Fruit fly (Drosophila melanogaster): Measurements from ENCODE around the gene msn.
A peak's percentile ranks its signal among the peaks of the same experiment; 100 is the strongest.

msn gene

dm6 chr3L:2536969-2537600 lies 49.3 kb downstream of the msn start:
- TF ChIP-seq Sin3A (optimal IDR thresholded peaks at IDR 0.05) (no peak), h (optimal IDR thresholded peaks at IDR 0.05) (no peak), psq (optimal IDR thresholded peaks at IDR 0.05) (no peak), insv (optimal IDR thresholded peaks at IDR 0.05) (no peak), Myc (optimal IDR thresholded peaks at IDR 0.05) (no peak), ttk (optimal IDR thresholded peaks at IDR 0.05) (no peak)

dm6 chr3L:2533732-2534073 lies 52.6 kb downstream of the msn start:
- TF ChIP-seq h (optimal IDR thresholded peaks at IDR 0.05) = no peak
- TF ChIP-seq Myc (optimal IDR thresholded peaks at IDR 0.05) = no peak

- TF ChIP-seq Sin3A (optimal IDR thresholded peaks at IDR 0.05) (no peak), insv (optimal IDR thresholded peaks at IDR 0.05) (no peak), h (optimal IDR thresholded peaks at IDR 0.05) (no peak), Myc (optimal IDR thresholded peaks at IDR 0.05) (no peak), ttk (optimal IDR thresholded peaks at IDR 0.05) (no peak)
These were observed 53.2 kb downstream of the msn start for dm6 chr3L:2533000-2533731.

dm6 chr3L:2532377-2532776 lies 54.0 kb downstream of the msn start:
- TF ChIP-seq insv (optimal IDR thresholded peaks at IDR 0.05) = no peak
- no peak for TF ChIP-seq Myc (optimal IDR thresholded peaks at IDR 0.05)
- no peak for TF ChIP-seq ttk (optimal IDR thresholded peaks at IDR 0.05)
- no peak for TF ChIP-seq Sin3A (optimal IDR thresholded peaks at IDR 0.05)
- TF ChIP-seq psq (optimal IDR thresholded peaks at IDR 0.05) = no peak
- TF ChIP-seq h (optimal IDR thresholded peaks at IDR 0.05) = no peak

dm6 chr3L:2531386-2532176 lies 54.8 kb downstream of the msn start:
- TF ChIP-seq Myc (optimal IDR thresholded peaks at IDR 0.05) (no peak), h (optimal IDR thresholded peaks at IDR 0.05) (peak; percentile 96), Sin3A (optimal IDR thresholded peaks at IDR 0.05) (no peak), insv (optimal IDR thresholded peaks at IDR 0.05) (no peak), ttk (optimal IDR thresholded peaks at IDR 0.05) (no peak), psq (optimal IDR thresholded peaks at IDR 0.05) (no peak)

dm6 chr3L:2530635-2531034 lies 55.7 kb downstream of the msn start:
- TF ChIP-seq h (optimal IDR thresholded peaks at IDR 0.05) = no peak
- TF ChIP-seq ttk (optimal IDR thresholded peaks at IDR 0.05) = no peak

- TF ChIP-seq ttk (optimal IDR thresholded peaks at IDR 0.05) = no peak
- no peak for TF ChIP-seq Myc (optimal IDR thresholded peaks at IDR 0.05)
- TF ChIP-seq psq (optimal IDR thresholded peaks at IDR 0.05) = no peak
These were observed 56.2 kb downstream of the msn start for dm6 chr3L:2530090-2530489.

dm6 chr3L:2526873-2527272 lies 59.5 kb downstream of the msn start, which contains the start of gene CG32295:
Gene CG32295, minus strand, starts transcription at chr3L:2526973.
- TF ChIP-seq psq (optimal IDR thresholded peaks at IDR 0.05) (no peak), Sin3A (optimal IDR thresholded peaks at IDR 0.05) (no peak), ttk (optimal IDR thresholded peaks at IDR 0.05) (no peak), Myc (optimal IDR thresholded peaks at IDR 0.05) (no peak), h (optimal IDR thresholded peaks at IDR 0.05) (no peak), insv (optimal IDR thresholded peaks at IDR 0.05) (no peak)

dm6 chr3L:2515197-2515596 lies 71.1 kb downstream of the msn start:
- TF ChIP-seq Sin3A (optimal IDR thresholded peaks at IDR 0.05) (no peak), insv (optimal IDR thresholded peaks at IDR 0.05) (no peak), psq (optimal IDR thresholded peaks at IDR 0.05) (no peak), Myc (optimal IDR thresholded peaks at IDR 0.05) (no peak), h (optimal IDR thresholded peaks at IDR 0.05) (no peak), ttk (optimal IDR thresholded peaks at IDR 0.05) (no peak)
